Worm (Caenorhabditis elegans): Measurements from ENCODE around the gene suca-1.

The suca-1 gene

ce11 chrX:10916194-10916593, 16.3 kb upstream of the suca-1 start:
- TF ChIP-seq F22D6.2 (tag; optimal IDR thresholded peaks at IDR 0.05) (no peak), aptf-2 (GFP tag; conservative IDR thresholded peaks at IDR 0.05) (0 out of 2 replicates have a peak, but pooled peaks have one; percentile 25), nhr-80 (tag; optimal IDR thresholded peaks at IDR 0.05) (peak; percentile 37)

ce11 chrX:10914421-10915277, 14.7 kb upstream of the suca-1 start:
- peak; percentile 58 for TF ChIP-seq nhr-80 (tag; optimal IDR thresholded peaks at IDR 0.05)
- no peak for TF ChIP-seq C17E4.6 (GFP tag; IDR thresholded peaks at IDR 0.05)

- no peak for TF ChIP-seq F57A8.1 (GFP tag; optimal IDR thresholded peaks at IDR 0.05)
These were observed 14.1 kb upstream of the suca-1 start, which contains the start of gene F47B10.9 for ce11 chrX:10913981-10914380. TSS of gene F47B10.9 (minus strand) at chrX:10914081.

- no peak for TF ChIP-seq rcor-1 (GFP tag; IDR thresholded peaks at IDR 0.05)
- TF ChIP-seq hsf-1 (GFP tag; IDR thresholded peaks at IDR 0.05), result no peak
- TF ChIP-seq rec-8 (tag; optimal IDR thresholded peaks at IDR 0.05), result no peak
- TF ChIP-seq bed-2 (GFP tag; IDR thresholded peaks at IDR 0.05), result no peak
- no peak for TF ChIP-seq F23B12.7 (tag; optimal IDR thresholded peaks at IDR 0.05; ENCODE audit: insufficient read depth)
- no peak for TF ChIP-seq nfya-1 (tag; optimal IDR thresholded peaks at IDR 0.05; ENCODE audit: borderline replicate concordance, insufficient read depth)
- TF ChIP-seq nhr-80 (tag; optimal IDR thresholded peaks at IDR 0.05), result no peak
- TF ChIP-seq F33H1.4 (GFP tag; IDR thresholded peaks at IDR 0.05), result no peak
- no peak for TF ChIP-seq pbrm-1 (GFP tag; IDR thresholded peaks at IDR 0.05)
- TF ChIP-seq chd-7 (tag; optimal IDR thresholded peaks at IDR 0.05), result no peak
- no peak for TF ChIP-seq attf-6 (GFP tag; IDR thresholded peaks at IDR 0.05)
- no peak for TF ChIP-seq nfyb-1 (GFP tag; IDR thresholded peaks at IDR 0.05)
- no peak for TF ChIP-seq mxl-1 (tag; optimal IDR thresholded peaks at IDR 0.05)
These were observed 10.8 kb upstream of the suca-1 start, which contains the start of gene F47B10.8 for ce11 chrX:10910716-10911115. TSS of gene F47B10.8 (minus strand) at chrX:10910816.

- TF ChIP-seq F39B2.1 (GFP tag; IDR thresholded peaks at IDR 0.05) (no peak), repo-1 (tag; optimal IDR thresholded peaks at IDR 0.05) (no peak), nfya-2 (GFP tag; IDR thresholded peaks at IDR 0.05) (no peak), T07F8.4 (tag; optimal IDR thresholded peaks at IDR 0.05) (no peak), cebp-1 (GFP tag; IDR thresholded peaks at IDR 0.05) (no peak), cebp-1 (tag; optimal IDR thresholded peaks at IDR 0.05) (no peak), B0019.2 (GFP tag; conservative IDR thresholded peaks at IDR 0.05) (no peak), F33H1.4 (GFP tag; IDR thresholded peaks at IDR 0.05) (no peak), tlf-1 (GFP tag; optimal IDR thresholded peaks at IDR 0.05) (no peak), ztf-28 (GFP tag; IDR thresholded peaks at IDR 0.05) (no peak), ztf-18 (tag; optimal IDR thresholded peaks at IDR 0.05) (no peak), athp-1 (tag; optimal IDR thresholded peaks at IDR 0.05) (no peak), chd-7 (tag; optimal IDR thresholded peaks at IDR 0.05) (no peak), sptf-2 (GFP tag; optimal IDR thresholded peaks at IDR 0.05) (no peak), lsl-1 (GFP tag; optimal IDR thresholded peaks at IDR 0.05) (no peak), ZK185.1 (tag; optimal IDR thresholded peaks at IDR 0.05; ENCODE audit: poor library complexity, severe bottlenecking) (no peak), let-607 (tag; optimal IDR thresholded peaks at IDR 0.05) (no peak), F22D6.2 (tag; optimal IDR thresholded peaks at IDR 0.05) (no peak)
These were observed 9.7 kb upstream of the suca-1 start for ce11 chrX:10909661-10910060.

All from whole organism, young adult.